Worm (Caenorhabditis elegans): Measurements from ENCODE around the gene F55C9.6.

DNA sequence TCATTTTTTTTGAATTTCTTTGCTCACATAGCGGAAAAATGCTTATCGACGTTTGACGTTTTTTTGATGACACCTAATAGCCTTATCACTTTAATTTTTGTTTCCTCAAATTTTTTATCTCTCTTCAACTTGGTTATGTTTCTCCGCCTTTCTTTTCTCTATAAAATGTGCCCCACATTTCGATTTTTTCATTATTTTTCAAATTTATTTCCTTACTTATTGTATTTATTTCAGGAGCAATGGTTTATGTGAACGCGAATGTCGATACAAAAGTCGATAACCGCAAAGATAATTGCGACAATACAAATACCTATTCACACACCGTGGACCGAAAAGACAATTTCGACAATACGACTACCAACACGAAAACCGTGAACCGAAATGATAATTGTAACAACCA, 23.8 kb upstream of the F55C9.6 start, which contains the start of gene sdz-6:
- TF ChIP-seq nhr-28 (tag; optimal IDR thresholded peaks at IDR 0.05), result no peak
- TF ChIP-seq ztf-4 (tag; optimal IDR thresholded peaks at IDR 0.05), result no peak
- TF ChIP-seq nhr-11 (tag; optimal IDR thresholded peaks at IDR 0.05), result no peak
- TF ChIP-seq ZK546.5 (tag; optimal IDR thresholded peaks at IDR 0.05), result no peak
- TF ChIP-seq jun-1 (tag; optimal IDR thresholded peaks at IDR 0.05), result no peak
- no peak for TF ChIP-seq zag-1 (tag; optimal IDR thresholded peaks at IDR 0.05)
- no peak for TF ChIP-seq pha-4 (tag; optimal IDR thresholded peaks at IDR 0.05)
- no peak for TF ChIP-seq ceh-16 (tag; optimal IDR thresholded peaks at IDR 0.05)
- no peak for TF ChIP-seq nhr-76 (tag; optimal IDR thresholded peaks at IDR 0.05)
- TF ChIP-seq nhr-237 (tag; optimal IDR thresholded peaks at IDR 0.05), result no peak
- TF ChIP-seq elt-1 (tag; optimal IDR thresholded peaks at IDR 0.05), result no peak
- no peak for TF ChIP-seq mdl-1 (tag; optimal IDR thresholded peaks at IDR 0.05)
- no peak for TF ChIP-seq nhr-43 (tag; optimal IDR thresholded peaks at IDR 0.05; ENCODE audit: poor library complexity, severe bottlenecking)

All from whole organism, L3 larva.